Fruit fly (Drosophila melanogaster): ENCODE measurements around the gene CG44088.

The CG44088 gene

dm6 chr3R:4813172-4813716 lies 38.4 kb upstream of the CG44088 start (continued):
- no peak for TF ChIP-seq CG6792 (GFP tag; optimal IDR thresholded peaks at IDR 0.05)
- TF ChIP-seq fd59A (GFP tag; optimal IDR thresholded peaks at IDR 0.05), result no peak
- TF ChIP-seq pdm3 (GFP tag; optimal IDR thresholded peaks at IDR 0.05), result no peak
- TF ChIP-seq CG11294 (GFP tag; IDR thresholded peaks at IDR 0.05), result no peak
- no peak for TF ChIP-seq CG10669 (GFP tag; optimal IDR thresholded peaks at IDR 0.05)
- no peak for TF ChIP-seq CG4318 (GFP tag; optimal IDR thresholded peaks at IDR 0.05)
- TF ChIP-seq salr (GFP tag; optimal IDR thresholded peaks at IDR 0.05), result peak in 1 of 2 experiments; percentile 21
- TF ChIP-seq eg (GFP tag; IDR thresholded peaks at IDR 0.05), result no peak; the same call in 2 of the 3 replicates
- peak; percentile 31 for TF ChIP-seq CG31627 (GFP tag; optimal IDR thresholded peaks at IDR 0.05)
- peak; percentile 44 for TF ChIP-seq lz (GFP tag; optimal IDR thresholded peaks at IDR 0.05)
- no peak for TF ChIP-seq CG3919 (GFP tag; optimal IDR thresholded peaks at IDR 0.05)
- TF ChIP-seq CG10631 (GFP tag; optimal IDR thresholded peaks at IDR 0.05), result no peak
- TF ChIP-seq net (GFP tag; optimal IDR thresholded peaks at IDR 0.05), result no peak
- peak; percentile 45 for TF ChIP-seq esn (GFP tag; optimal IDR thresholded peaks at IDR 0.05)
- no peak for TF ChIP-seq CG15336 (GFP tag; IDR thresholded peaks at IDR 0.05)
- TF ChIP-seq Ets21C (GFP tag; optimal IDR thresholded peaks at IDR 0.05), result no peak
- no peak for TF ChIP-seq CG11762 (GFP tag; optimal IDR thresholded peaks at IDR 0.05; ENCODE audit: insufficient read depth)
- TF ChIP-seq CG6854 (GFP tag; optimal IDR thresholded peaks at IDR 0.05), result peak; percentile 37
- TF ChIP-seq Eip93F (GFP tag; optimal IDR thresholded peaks at IDR 0.05), result no peak
- peak; percentile 63; the same call in 2 of the 3 replicates for TF ChIP-seq CG6163 (GFP tag; IDR thresholded peaks at IDR 0.05)
- TF ChIP-seq Smox (GFP tag; optimal IDR thresholded peaks at IDR 0.05), result no peak
- no peak for TF ChIP-seq CG6276 (GFP tag; optimal IDR thresholded peaks at IDR 0.05)
- no peak for TF ChIP-seq Eip75B (GFP tag; optimal IDR thresholded peaks at IDR 0.05)
- no peak for TF ChIP-seq Eip78C (GFP tag)
- TF ChIP-seq Sox14 (GFP tag; optimal IDR thresholded peaks at IDR 0.05), result peak; percentile 63
- TF ChIP-seq CG8319 (GFP tag; optimal IDR thresholded peaks at IDR 0.05), result no peak
- TF ChIP-seq achi (GFP tag; optimal IDR thresholded peaks at IDR 0.05), result no peak
- peak; percentile 2 for TF ChIP-seq CG11902 (GFP tag; optimal IDR thresholded peaks at IDR 0.05)
- peak; percentile 29 for TF ChIP-seq CG34406 (GFP tag; optimal IDR thresholded peaks at IDR 0.05)

dm6 chr3R:4811936-4812534 lies 37.2 kb upstream of the CG44088 start, which contains the start of the genes Hus1-like and ctrip:
Hus1-like (minus strand) TSS chr3R:4812096.
ctrip (minus strand) TSS chr3R:4812096.
- TF ChIP-seq CG3919 (GFP tag; optimal IDR thresholded peaks at IDR 0.05) (peak; percentile 27), Sox15 (GFP tag; optimal IDR thresholded peaks at IDR 0.05) (no peak), lz (GFP tag; optimal IDR thresholded peaks at IDR 0.05) (no peak), CG6276 (GFP tag; optimal IDR thresholded peaks at IDR 0.05) (no peak), Eip78C (GFP tag) (peak; percentile 10), fkh (GFP tag; optimal IDR thresholded peaks at IDR 0.05) (peak; percentile 39), CG8119 (GFP tag; IDR thresholded peaks at IDR 0.05) (no peak), CG11294 (GFP tag; IDR thresholded peaks at IDR 0.05) (no peak), esn (GFP tag; optimal IDR thresholded peaks at IDR 0.05) (peak; percentile 23), CG11762 (GFP tag; optimal IDR thresholded peaks at IDR 0.05; ENCODE audit: insufficient read depth) (no peak), salr (GFP tag; optimal IDR thresholded peaks at IDR 0.05) (no peak), CG4318 (GFP tag; optimal IDR thresholded peaks at IDR 0.05) (no peak), CG6854 (GFP tag; optimal IDR thresholded peaks at IDR 0.05) (no peak), CG6163 (GFP tag; IDR thresholded peaks at IDR 0.05) (0 out of 3 replicates have a peak, but pooled peaks have one; percentile 27), Sox14 (GFP tag; optimal IDR thresholded peaks at IDR 0.05) (peak; percentile 58), dac (GFP tag; optimal IDR thresholded peaks at IDR 0.05) (no peak), Hr4 (GFP tag; optimal IDR thresholded peaks at IDR 0.05) (no peak), CG3032 (tag; optimal IDR thresholded peaks at IDR 0.05) (no peak), Ets21C (GFP tag; optimal IDR thresholded peaks at IDR 0.05) (no peak), acj6 (GFP tag; optimal IDR thresholded peaks at IDR 0.05) (no peak), eg (GFP tag; IDR thresholded peaks at IDR 0.05) (no peak), CG1621 (tag; optimal IDR thresholded peaks at IDR 0.05) (peak; percentile 14), Eip75B (GFP tag; optimal IDR thresholded peaks at IDR 0.05) (no peak), Blimp-1 (GFP tag; optimal IDR thresholded peaks at IDR 0.05) (no peak), CG7368 (GFP tag; optimal IDR thresholded peaks at IDR 0.05) (no peak), CG6792 (GFP tag; optimal IDR thresholded peaks at IDR 0.05) (no peak), Gug (GFP tag; IDR thresholded peaks at IDR 0.05) (no peak), CG6808 (GFP tag; optimal IDR thresholded peaks at IDR 0.05) (no peak), CG10631 (GFP tag; optimal IDR thresholded peaks at IDR 0.05) (peak; percentile 5), Met (GFP tag; optimal IDR thresholded peaks at IDR 0.05) (no peak), pdm3 (GFP tag; optimal IDR thresholded peaks at IDR 0.05) (no peak), net (GFP tag; optimal IDR thresholded peaks at IDR 0.05) (no peak), achi (GFP tag; optimal IDR thresholded peaks at IDR 0.05) (no peak), fd59A (GFP tag; optimal IDR thresholded peaks at IDR 0.05) (no peak), Smox (GFP tag; optimal IDR thresholded peaks at IDR 0.05) (no peak), Eip93F (GFP tag; optimal IDR thresholded peaks at IDR 0.05) (no peak), fd85E (GFP tag; optimal IDR thresholded peaks at IDR 0.05) (no peak), Hr38 (GFP tag; optimal IDR thresholded peaks at IDR 0.05) (no peak), Lpt (GFP tag; optimal IDR thresholded peaks at IDR 0.05) (no peak)
